Worm (Caenorhabditis elegans): ENCODE data around the gene F54C9.9.

Gene F54C9.9

ce11 chrII:8616155-8616554, 38.3 kb downstream of the F54C9.9 start:
- TF ChIP-seq ceh-18 (tag; optimal IDR thresholded peaks at IDR 0.05) (no peak), odd-2 (tag; optimal IDR thresholded peaks at IDR 0.05) (no peak), ahr-1 (tag; optimal IDR thresholded peaks at IDR 0.05) (no peak), ceh-31 (tag; optimal IDR thresholded peaks at IDR 0.05) (no peak)

- TF ChIP-seq pat-9 (tag; optimal IDR thresholded peaks at IDR 0.05) = no peak
- TF ChIP-seq elt-2 (tag; optimal IDR thresholded peaks at IDR 0.05) = no peak
- no peak for TF ChIP-seq ceh-2 (tag; optimal IDR thresholded peaks at IDR 0.05)
- no peak for TF ChIP-seq C38D4.7 (GFP tag; optimal IDR thresholded peaks at IDR 0.05)
- TF ChIP-seq ceh-18 (tag; optimal IDR thresholded peaks at IDR 0.05) = no peak
- no peak for TF ChIP-seq sdc-2 (tag; optimal IDR thresholded peaks at IDR 0.05)
- no peak for TF ChIP-seq npax-4 (tag; optimal IDR thresholded peaks at IDR 0.05)
- no peak for TF ChIP-seq fax-1 (tag; optimal IDR thresholded peaks at IDR 0.05)
- TF ChIP-seq eyg-1 (tag; optimal IDR thresholded peaks at IDR 0.05) = no peak
- TF ChIP-seq syd-9 (tag; optimal IDR thresholded peaks at IDR 0.05) = no peak
- no peak for TF ChIP-seq ceh-19 (GFP tag; optimal IDR thresholded peaks at IDR 0.05)
- no peak for TF ChIP-seq ceh-45 (GFP tag; IDR thresholded peaks at IDR 0.05)
- TF ChIP-seq hlh-30 (tag; optimal IDR thresholded peaks at IDR 0.05; ENCODE audit: insufficient read depth) = no peak
- TF ChIP-seq unc-86 (tag; optimal IDR thresholded peaks at IDR 0.05) = no peak
These were observed 39.7 kb downstream of the F54C9.9 start, which contains the start of gene chhy-1 for ce11 chrII:8617516-8617915. chhy-1 (minus strand) TSS chrII:8617616.

ce11 chrII:8621883-8622282, 44.0 kb downstream of the F54C9.9 start, which contains the start of gene T22C8.3:
T22C8.3 (minus strand) TSS chrII:8621983.
- TF ChIP-seq pros-1 (tag; optimal IDR thresholded peaks at IDR 0.05) (no peak), Y22D7AL.16 (tag; optimal IDR thresholded peaks at IDR 0.05) (no peak), pha-2 (tag; optimal IDR thresholded peaks at IDR 0.05) (no peak), hlh-8 (tag; optimal IDR thresholded peaks at IDR 0.05) (no peak), ceh-48 (tag; optimal IDR thresholded peaks at IDR 0.05) (no peak), ttx-3 (tag; optimal IDR thresholded peaks at IDR 0.05) (no peak), ceh-45 (GFP tag; IDR thresholded peaks at IDR 0.05) (no peak), eyg-1 (tag; optimal IDR thresholded peaks at IDR 0.05) (no peak), ceh-19 (GFP tag; optimal IDR thresholded peaks at IDR 0.05) (no peak), K09A11.1 (tag; optimal IDR thresholded peaks at IDR 0.05; ENCODE audit: insufficient read depth) (no peak), lim-6 (tag; optimal IDR thresholded peaks at IDR 0.05) (no peak), fax-1 (tag; optimal IDR thresholded peaks at IDR 0.05) (no peak), elt-4 (tag; optimal IDR thresholded peaks at IDR 0.05) (no peak), ahr-1 (tag; optimal IDR thresholded peaks at IDR 0.05) (no peak), unc-3 (GFP tag; conservative IDR thresholded peaks at IDR 0.05) (no peak), unc-3 (tag; optimal IDR thresholded peaks at IDR 0.05) (no peak), ama-1 (optimal IDR thresholded peaks at IDR 0.05) (no peak), F13H6.1 (tag; optimal IDR thresholded peaks at IDR 0.05) (no peak), lin-11 (tag; optimal IDR thresholded peaks at IDR 0.05) (no peak), zip-5 (tag; optimal IDR thresholded peaks at IDR 0.05) (no peak)

ce11 chrII:8623396-8623795, 45.5 kb downstream of the F54C9.9 start, which contains the start of gene T22C8.4:
T22C8.4 (minus strand) TSS chrII:8623496.
- TF ChIP-seq hlh-30 (tag; optimal IDR thresholded peaks at IDR 0.05; ENCODE audit: insufficient read depth) (no peak), sdc-2 (tag; optimal IDR thresholded peaks at IDR 0.05) (no peak), hlh-8 (tag; optimal IDR thresholded peaks at IDR 0.05) (no peak), ets-4 (tag; optimal IDR thresholded peaks at IDR 0.05) (no peak), ceh-30 (tag; optimal IDR thresholded peaks at IDR 0.05) (no peak), pqm-1 (tag; optimal IDR thresholded peaks at IDR 0.05) (no peak), fkh-10 (GFP tag; optimal IDR thresholded peaks at IDR 0.05) (no peak), pag-3 (tag; optimal IDR thresholded peaks at IDR 0.05; ENCODE audit: borderline replicate concordance) (no peak), ceh-48 (tag; optimal IDR thresholded peaks at IDR 0.05) (no peak)

Measured in whole organism, late embryonic.